Worm (Caenorhabditis elegans) whole organism, midembryonic: ENCODE results near the gene cdt-2.

ENCODE experiments used
- T22C8.4 ChIP-seq: fragments of 200-800 bp; sonication (Bioruptor generic); IDR thresholded peaks from 2 replicates; pipeline ENCODE4 v1.3.6; 2022; ENCODE audit warnings: missing genetic modification characterization, missing compliant biosample characterization
- klf-2 ChIP-seq: fragments of 200-800 bp; sonication (Bioruptor generic); conservative IDR thresholded peaks from 2 replicates; pipeline ENCODE4 v1.3.6; 2022; ENCODE audit warnings: missing genetic modification reagents, missing genetic modification characterization, missing compliant biosample characterization
- med-1 ChIP-seq: sonication (generic microtip); optimal IDR thresholded peaks from 2 replicates; lab custom pipeline; 2017; ENCODE audit warnings: missing genetic modification characterization, mild to moderate bottlenecking, missing compliant biosample characterization, antibody characterized with exemption, missing genetic modification reagents; ENCODE audit not compliant: insufficient read depth
- ref-1 ChIP-seq: fragments of 200-800 bp; sonication (Bioruptor generic); conservative IDR thresholded peaks from 2 replicates; pipeline ENCODE4 v1.3.6; 2022; ENCODE audit warnings: missing genetic modification reagents, missing genetic modification characterization, missing compliant biosample characterization
- tab-1 ChIP-seq: fragments of 200-800 bp; sonication (Bioruptor generic); IDR thresholded peaks from 2 replicates; pipeline ENCODE4 v1.3.6; 2022; ENCODE audit warnings: missing genetic modification characterization, missing compliant biosample characterization
- ztf-23 ChIP-seq: fragments of 200-800 bp; sonication (Bioruptor generic); IDR thresholded peaks from 2 replicates; pipeline ENCODE4 v1.3.6; 2022; ENCODE audit warnings: missing genetic modification reagents, missing genetic modification characterization, missing compliant biosample characterization
- ztf-29 ChIP-seq: fragments of 200-800 bp; sonication (Bioruptor generic); IDR thresholded peaks from 2 replicates; pipeline ENCODE4 v1.3.6; 2022; ENCODE audit warnings: missing genetic modification reagents, missing genetic modification characterization, missing compliant biosample characterization

DNA sequence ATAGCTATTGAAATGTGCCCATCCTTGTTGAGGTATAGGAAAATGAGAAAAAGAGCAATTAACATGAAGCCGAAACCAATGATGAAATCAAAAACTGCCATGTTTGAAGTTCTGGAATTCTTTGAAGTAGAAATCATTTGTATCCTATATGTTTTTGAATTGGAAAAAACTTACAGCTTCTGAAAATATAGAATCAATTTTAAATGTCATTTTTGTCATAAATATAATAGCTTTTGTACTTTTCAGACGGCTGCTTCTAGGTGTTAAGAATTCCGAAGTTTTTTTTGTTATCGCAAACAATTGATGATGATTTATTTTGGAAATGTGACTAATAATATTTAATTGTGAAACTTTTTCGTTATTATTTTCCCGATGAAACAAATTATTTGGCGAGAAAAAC lies 43.9 kb downstream of the cdt-2 start, which contains the start of gene C30G7.4:
- TF ChIP-seq tab-1 (GFP tag; lab: Robert Waterston, UW) (no peak), ztf-29 (GFP tag; lab: Robert Waterston, UW) (no peak), med-1 (GFP tag; lab: Kevin White, UChicago) (no peak), T22C8.4 (GFP tag; lab: Robert Waterston, UW) (no peak), klf-2 (no peak), ref-1 (no peak), ztf-23 (GFP tag; lab: Robert Waterston, UW) (no peak)
